Worm (Caenorhabditis elegans) whole organism, mixed stage, embryonic: Measurements from ENCODE around the gene T23F2.3.

Experiments used
- M03D4.4 ChIP-seq: sonication (generic microtip); optimal IDR thresholded peaks from 2 replicates; lab custom pipeline; 2017; ENCODE audit warnings: mild to moderate bottlenecking, missing genetic modification characterization, missing compliant biosample characterization
- bed-3 ChIP-seq: fragments of 200-800 bp; sonication (Bioruptor generic); optimal IDR thresholded peaks from 3 replicates; lab custom pipeline; 2018; ENCODE audit warnings: mild to moderate bottlenecking, missing genetic modification characterization, moderate library complexity, missing compliant biosample characterization
- blmp-1 ChIP-seq: fragments of 150-350 bp; optimal IDR thresholded peaks from 2 replicates; lab custom pipeline; 2014; ENCODE audit warnings: missing biosample characterization, missing genetic modification characterization
- ceh-39 ChIP-seq: fragments of 150-350 bp; optimal IDR thresholded peaks from 2 replicates; lab custom pipeline; 2014; ENCODE audit warnings: missing biosample characterization, missing genetic modification characterization
- ceh-43 ChIP-seq: fragments of 200-800 bp; sonication (Bioruptor generic); optimal IDR thresholded peaks from 2 replicates; lab custom pipeline; 2018; ENCODE audit warnings: mild to moderate bottlenecking, missing genetic modification characterization, moderate library complexity, missing compliant biosample characterization
- ceh-83 ChIP-seq: fragments of 200-800 bp; sonication (Bioruptor generic); optimal IDR thresholded peaks from 2 replicates; lab custom pipeline; 2018; ENCODE audit warnings: mild to moderate bottlenecking, missing genetic modification characterization, missing compliant biosample characterization
- ces-1 ChIP-seq: fragments of 150-350 bp; optimal IDR thresholded peaks from 2 replicates; lab custom pipeline; 2014; ENCODE audit warnings: missing biosample characterization, missing genetic modification reagents, missing genetic modification characterization
- cnd-1 ChIP-seq: fragments of 200-800 bp; sonication (Bioruptor generic); optimal IDR thresholded peaks from 2 replicates; lab custom pipeline; 2018; ENCODE audit warnings: mild to moderate bottlenecking, missing genetic modification characterization, missing compliant biosample characterization
- drap-1 ChIP-seq: fragments of 200-800 bp; sonication (Bioruptor generic); optimal IDR thresholded peaks from 3 replicates; lab custom pipeline; 2018; ENCODE audit warnings: mild to moderate bottlenecking, missing genetic modification characterization, missing compliant biosample characterization
- elt-1 ChIP-seq: sonication (generic microtip); optimal IDR thresholded peaks from 2 replicates; lab custom pipeline; 2017; ENCODE audit warnings: missing genetic modification characterization, mild to moderate bottlenecking, missing compliant biosample characterization, antibody characterized with exemption, moderate library complexity, borderline replicate concordance; ENCODE audit not compliant: insufficient read depth
- elt-3 ChIP-seq: fragments of 150-350 bp; optimal IDR thresholded peaks from 2 replicates; lab custom pipeline; 2014; ENCODE audit warnings: missing biosample characterization, missing genetic modification characterization
- flh-1 ChIP-seq: fragments of 200-800 bp; sonication (Bioruptor generic); optimal IDR thresholded peaks from 2 replicates; lab custom pipeline; 2018; ENCODE audit warnings: mild to moderate bottlenecking, missing genetic modification characterization, moderate library complexity, missing compliant biosample characterization
- hlh-1 ChIP-seq: fragments of 150-350 bp; optimal IDR thresholded peaks from 2 replicates; lab custom pipeline; 2014; ENCODE audit warnings: missing biosample characterization, missing genetic modification reagents, missing genetic modification characterization
- lin-13 ChIP-seq: fragments of 150-350 bp; optimal IDR thresholded peaks from 2 replicates; lab custom pipeline; 2014; ENCODE audit warnings: missing biosample characterization, missing genetic modification characterization
- lin-32 ChIP-seq: fragments of 200-800 bp; sonication (Bioruptor generic); optimal IDR thresholded peaks from 2 replicates; lab custom pipeline; 2018; ENCODE audit warnings: mild to moderate bottlenecking, missing genetic modification characterization, missing compliant biosample characterization
- lsy-2 ChIP-seq: fragments of 150-350 bp; optimal IDR thresholded peaks from 2 replicates; lab custom pipeline; 2014; ENCODE audit warnings: missing biosample characterization, missing genetic modification characterization
- mab-5 ChIP-seq: fragments of 150-350 bp; optimal IDR thresholded peaks from 2 replicates; lab custom pipeline; 2014; ENCODE audit warnings: missing biosample characterization, missing genetic modification characterization
- mep-1 ChIP-seq: fragments of 150-350 bp; optimal IDR thresholded peaks from 2 replicates; lab custom pipeline; 2017; ENCODE audit warnings: missing biosample characterization, missing genetic modification reagents, missing genetic modification characterization, inconsistent platforms
- mls-2 ChIP-seq: sonication (generic microtip); optimal IDR thresholded peaks from 2 replicates; lab custom pipeline; 2016; ENCODE audit warnings: mild to moderate bottlenecking, missing genetic modification characterization, moderate library complexity, missing compliant biosample characterization
- nhr-12 ChIP-seq: fragments of 150-350 bp; optimal IDR thresholded peaks from 2 replicates; lab custom pipeline; 2014; ENCODE audit warnings: missing biosample characterization, missing genetic modification characterization
- nhr-2 ChIP-seq: fragments of 150-350 bp; optimal IDR thresholded peaks from 2 replicates; lab custom pipeline; 2014; ENCODE audit warnings: missing biosample characterization, missing genetic modification characterization
- nhr-237 ChIP-seq: fragments of 150-350 bp; optimal IDR thresholded peaks from 2 replicates; lab custom pipeline; 2014; ENCODE audit warnings: missing biosample characterization, missing genetic modification characterization
- nhr-28 ChIP-seq: fragments of 150-350 bp; optimal IDR thresholded peaks from 2 replicates; lab custom pipeline; 2014; ENCODE audit warnings: missing biosample characterization, missing genetic modification characterization
- nhr-76 ChIP-seq: sonication (generic microtip); optimal IDR thresholded peaks from 2 replicates; lab custom pipeline; 2017; ENCODE audit warnings: missing biosample characterization, missing genetic modification characterization
- pha-4 ChIP-seq: fragments of 150-350 bp; optimal IDR thresholded peaks from 2 replicates; lab custom pipeline; 2018; ENCODE audit warnings: missing biosample characterization, missing genetic modification reagents, missing genetic modification characterization
- sem-2 ChIP-seq: fragments of 200-800 bp; sonication (Bioruptor generic); optimal IDR thresholded peaks from 2 replicates; lab custom pipeline; 2018; ENCODE audit warnings: mild to moderate bottlenecking, missing genetic modification characterization, missing compliant biosample characterization
- snpc-4 ChIP-seq: fragments of 150-350 bp; optimal IDR thresholded peaks from 2 replicates; lab custom pipeline; 2014; ENCODE audit warnings: missing biosample characterization, missing genetic modification characterization
- sptf-1 ChIP-seq: sonication (generic microtip); optimal IDR thresholded peaks from 2 replicates; lab custom pipeline; 2017; ENCODE audit warnings: mild to moderate bottlenecking, missing genetic modification characterization, moderate library complexity, missing compliant biosample characterization
- tbx-8 ChIP-seq: fragments of 200-800 bp; sonication (Bioruptor generic); optimal IDR thresholded peaks from 2 replicates; lab custom pipeline; 2018; ENCODE audit warnings: mild to moderate bottlenecking, missing genetic modification characterization, moderate library complexity, missing compliant biosample characterization
- unc-39 ChIP-seq: fragments of 150-350 bp; optimal IDR thresholded peaks from 2 replicates; lab custom pipeline; 2014; ENCODE audit warnings: missing biosample characterization, missing genetic modification characterization
- unc-62 ChIP-seq: fragments of 150-350 bp; optimal IDR thresholded peaks from 2 replicates; lab custom pipeline; 2014; ENCODE audit warnings: missing biosample characterization, missing genetic modification reagents, missing genetic modification characterization
- zip-8 ChIP-seq: fragments of 150-350 bp; optimal IDR thresholded peaks from 2 replicates; lab custom pipeline; 2014; ENCODE audit warnings: missing biosample characterization, missing genetic modification characterization

Gene T23F2.3

ce11 chrX:5547828-5548227, 35.7 kb upstream of the T23F2.3 start:
- no peak for TF ChIP-seq hlh-1
- TF ChIP-seq flh-1 (GFP tag; lab: Kevin White, UChicago): no peak
- no peak for TF ChIP-seq lin-13
- TF ChIP-seq mep-1 (tag; lab: Kevin White, UChicago): no peak
- TF ChIP-seq mab-5 (tag; lab: Kevin White, UChicago): no peak
- no peak for TF ChIP-seq unc-62
- no peak for TF ChIP-seq nhr-12
- TF ChIP-seq ces-1: no peak
- no peak for TF ChIP-seq mls-2 (tag; lab: Kevin White, UChicago)
- no peak for TF ChIP-seq unc-39 (tag; lab: Kevin White, UChicago)
- TF ChIP-seq ceh-43: no peak
- no peak for TF ChIP-seq nhr-76 (tag; lab: Kevin White, UChicago)
- TF ChIP-seq, all 35 proteins: peak for 0

- TF ChIP-seq sptf-1 (no peak), bed-3 (GFP tag; lab: Kevin White, UChicago) (no peak), mab-5 (tag; lab: Kevin White, UChicago) (no peak), mep-1 (tag; lab: Kevin White, UChicago) (no peak), unc-62 (no peak), lin-32 (no peak), zip-8 (tag; lab: Kevin White, UChicago) (no peak), ceh-83 (GFP tag; lab: Kevin White, UChicago) (no peak), cnd-1 (no peak), M03D4.4 (tag; lab: Kevin White, UChicago) (no peak)
These were observed 31.5 kb upstream of the T23F2.3 start, which contains the start of gene C54G7.1 for ce11 chrX:5543651-5544050. Gene C54G7.1, plus strand, starts transcription at chrX:5543951.

ce11 chrX:5538416-5538815, 26.3 kb upstream of the T23F2.3 start, which contains the start of gene lgx-1:
Gene lgx-1, minus strand, starts transcription at chrX:5538516.
- TF ChIP-seq unc-62 (no peak), mab-5 (tag; lab: Kevin White, UChicago) (no peak), nhr-237 (no peak), elt-1 (no peak)

- TF ChIP-seq blmp-1 (tag; lab: Kevin White, UChicago) (no peak), elt-3 (tag; lab: Kevin White, UChicago) (no peak), mls-2 (tag; lab: Kevin White, UChicago) (no peak), ceh-39 (tag; lab: Kevin White, UChicago) (no peak), nhr-28 (tag; lab: Kevin White, UChicago) (no peak), nhr-12 (no peak), nhr-2 (tag; lab: Kevin White, UChicago) (no peak), snpc-4 (tag; lab: Kevin White, UChicago) (no peak), zip-8 (tag; lab: Kevin White, UChicago) (no peak), nhr-237 (no peak), cnd-1 (no peak), sem-2 (GFP tag; lab: Kevin White, UChicago) (no peak)
- TF ChIP-seq, all 35 proteins: peak for 0
These were observed 12.1 kb upstream of the T23F2.3 start for ce11 chrX:5524260-5524659.

- no peak for TF ChIP-seq mab-5 (tag; lab: Kevin White, UChicago)
- TF ChIP-seq ceh-39 (tag; lab: Kevin White, UChicago): no peak
- no peak for TF ChIP-seq mep-1 (tag; lab: Kevin White, UChicago)
- no peak for TF ChIP-seq nhr-28 (tag; lab: Kevin White, UChicago)
- no peak for TF ChIP-seq lsy-2 (tag; lab: Kevin White, UChicago)
- no peak for TF ChIP-seq pha-4
- TF ChIP-seq drap-1 (GFP tag; lab: Kevin White, UChicago): no peak
- TF ChIP-seq nhr-237: no peak
- no peak for TF ChIP-seq snpc-4 (tag; lab: Kevin White, UChicago)
- TF ChIP-seq M03D4.4 (tag; lab: Kevin White, UChicago): no peak
- TF ChIP-seq cnd-1: no peak
- no peak for TF ChIP-seq sem-2 (GFP tag; lab: Kevin White, UChicago)
- TF ChIP-seq tbx-8 (GFP tag; lab: Kevin White, UChicago): no peak
- TF ChIP-seq unc-62: no peak
- TF ChIP-seq, all 35 proteins: peak for 0
These were observed 10.9 kb upstream of the T23F2.3 start, which contains the start of gene mboa-3 for ce11 chrX:5522769-5523601. Gene mboa-3, minus strand, starts transcription at chrX:5522819.
